Worm (Caenorhabditis elegans) whole organism, L3 larva: ENCODE results near the gene Y51A2B.8.

Source experiments
- aly-2 ChIP-seq: fragments of 150-350 bp; optimal IDR thresholded peaks from 2 replicates; lab custom pipeline; 2014; ENCODE audit warnings: missing biosample characterization, missing genetic modification characterization
- ceh-28 ChIP-seq: fragments of 150-350 bp; optimal IDR thresholded peaks from 2 replicates; lab custom pipeline; 2014; ENCODE audit warnings: missing biosample characterization, missing genetic modification reagents, missing genetic modification characterization
- elt-3 ChIP-seq, 3 experiments: fragments of 150-350 bp in 1 of 3; sonication (generic microtip) in 2 of 3; optimal IDR thresholded peaks; 2 replicates in 2 of 3; 4 replicates in 1 of 3; lab custom pipeline; 2014 to 2017; ENCODE audit warnings: missing biosample characterization in 3 of 3, missing genetic modification characterization in 3 of 3
- lin-15B ChIP-seq: fragments of 150-350 bp; optimal IDR thresholded peaks from 2 replicates; lab custom pipeline; 2014; ENCODE audit warnings: missing biosample characterization, missing genetic modification characterization
- lin-39 ChIP-seq: fragments of 150-350 bp; optimal IDR thresholded peaks from 2 replicates; lab custom pipeline; 2018; ENCODE audit warnings: missing biosample characterization, missing genetic modification reagents, missing genetic modification characterization
- nhr-11 ChIP-seq: fragments of 150-350 bp; optimal IDR thresholded peaks from 2 replicates; lab custom pipeline; 2014; ENCODE audit warnings: missing biosample characterization, missing genetic modification characterization
- nhr-237 ChIP-seq: fragments of 150-350 bp; optimal IDR thresholded peaks from 2 replicates; lab custom pipeline; 2014; ENCODE audit warnings: missing biosample characterization, missing genetic modification characterization
- nhr-25 ChIP-seq: sonication (generic microtip); optimal IDR thresholded peaks from 2 replicates; lab custom pipeline; 2017; ENCODE audit warnings: missing biosample characterization, missing genetic modification characterization
- nhr-77 ChIP-seq: fragments of 150-350 bp; optimal IDR thresholded peaks from 2 replicates; lab custom pipeline; 2014; ENCODE audit warnings: missing biosample characterization, missing genetic modification characterization
- pha-4 ChIP-seq: fragments of 150-350 bp; optimal IDR thresholded peaks from 2 replicates; lab custom pipeline; 2014; ENCODE audit warnings: missing biosample characterization, missing genetic modification reagents, missing genetic modification characterization
- sea-2 ChIP-seq: fragments of 150-350 bp; sonication (generic microtip); optimal IDR thresholded peaks from 4 replicates; lab custom pipeline; 2014; ENCODE audit warnings: missing biosample characterization, missing genetic modification reagents, missing genetic modification characterization
- unc-39 ChIP-seq: sonication (generic microtip); optimal IDR thresholded peaks from 4 replicates; lab custom pipeline; 2017; ENCODE audit warnings: missing biosample characterization, missing genetic modification characterization
- unc-62 ChIP-seq: fragments of 150-350 bp; sonication (generic microtip); optimal IDR thresholded peaks from 4 replicates; lab custom pipeline; 2014; ENCODE audit warnings: missing biosample characterization, missing genetic modification reagents, missing genetic modification characterization

DNA sequence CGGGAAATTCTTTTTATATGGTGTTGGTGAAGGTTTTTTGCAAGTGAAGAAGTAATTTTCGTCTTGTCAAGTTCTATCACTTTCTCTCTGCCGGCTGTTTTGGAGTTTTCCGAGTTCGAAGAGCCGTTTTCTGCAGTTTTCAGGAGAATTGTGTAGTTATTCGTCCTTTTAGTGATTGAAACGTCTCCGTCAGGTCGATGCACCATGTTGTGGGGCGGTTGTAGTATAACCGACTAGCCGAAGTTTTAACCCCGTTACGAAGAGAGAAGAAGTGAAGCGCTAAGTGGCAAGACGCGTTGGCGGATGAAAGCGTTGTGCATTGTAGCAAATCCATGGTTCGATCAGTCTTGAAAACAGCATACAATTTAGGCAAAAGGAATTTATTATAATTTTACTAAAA, 23.8 kb downstream of the Y51A2B.8 start:
- TF ChIP-seq lin-39 (tag; lab: Kevin White, UChicago) (no peak), unc-39 (tag; lab: Kevin White, UChicago) (no peak), pha-4 (tag; lab: Kevin White, UChicago) (no peak), nhr-77 (tag; lab: Kevin White, UChicago) (no peak), nhr-11 (tag; lab: Kevin White, UChicago) (no peak), unc-62 (GFP tag; lab: Kevin White, UChicago) (no peak), sea-2 (GFP tag; lab: Kevin White, UChicago) (no peak), lin-15B (no peak), elt-3 (tag; optimal IDR thresholded peaks at IDR 0.05; lab: Kevin White, UChicago) (no peak), nhr-25 (no peak), aly-2 (tag; lab: Kevin White, UChicago) (no peak), ceh-28 (no peak), nhr-237 (tag; lab: Kevin White, UChicago) (no peak)
